Worm (Caenorhabditis elegans): ENCODE measurements around the gene K08D8.2.

Gene K08D8.2

ce11 chrIV:12902430-12903110 lies at the start of gene K08D8.2:
Gene K08D8.2, plus strand, starts transcription at chrIV:12903060.
- TF ChIP-seq nhr-80 (tag; optimal IDR thresholded peaks at IDR 0.05) (peak; percentile 37), sea-2 (GFP tag; IDR thresholded peaks at IDR 0.05) (no peak), cebp-1 (GFP tag; IDR thresholded peaks at IDR 0.05) (0 out of 2 replicates have a peak, but pooled peaks have one; percentile 23), cebp-1 (tag; optimal IDR thresholded peaks at IDR 0.05) (peak; percentile 10), mxl-1 (tag; optimal IDR thresholded peaks at IDR 0.05) (no peak)

DNA sequence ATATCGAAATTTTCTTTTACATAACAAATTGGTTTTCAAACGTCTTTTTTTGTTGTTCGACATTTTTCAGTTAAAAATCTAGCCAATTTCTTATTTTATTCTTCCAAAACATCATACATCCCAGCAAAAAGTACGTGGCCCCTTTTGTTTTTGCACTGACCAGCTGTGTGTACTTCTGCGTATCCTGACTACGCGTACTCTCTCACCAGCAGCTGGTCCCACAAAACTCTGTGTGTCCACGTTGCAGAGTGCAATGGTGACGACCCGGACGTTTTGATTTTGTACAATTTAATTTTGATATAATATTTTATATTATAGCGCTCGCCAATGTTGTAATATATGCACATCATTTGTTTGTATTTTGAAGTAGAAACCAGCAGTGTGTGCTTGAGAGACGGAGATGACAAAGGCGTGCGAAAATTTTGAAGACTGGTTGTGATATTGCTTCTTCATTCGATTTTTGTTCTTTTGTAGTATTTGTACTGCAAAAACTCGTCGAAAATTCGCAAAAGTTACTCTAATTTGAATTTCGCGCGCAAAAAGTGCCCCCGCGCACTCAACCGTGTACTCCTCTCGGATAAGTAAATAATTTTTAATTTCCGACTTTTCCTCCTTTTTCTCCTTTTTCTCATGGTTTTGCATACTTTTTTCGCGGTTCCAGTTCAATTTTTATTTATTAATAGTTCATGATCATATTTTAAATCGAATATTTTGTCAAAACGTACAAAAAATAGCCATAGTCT lies 48.3 kb upstream of the K08D8.2 start:
- TF ChIP-seq madf-3 (GFP tag; IDR thresholded peaks at IDR 0.05), result no peak
- TF ChIP-seq egl-44 (GFP tag; IDR thresholded peaks at IDR 0.05), result no peak
- no peak for TF ChIP-seq zim-3 (tag; optimal IDR thresholded peaks at IDR 0.05)
- no peak for TF ChIP-seq gei-17 (GFP tag; optimal IDR thresholded peaks at IDR 0.05)
- no peak for TF ChIP-seq pha-4 (tag; optimal IDR thresholded peaks at IDR 0.05)
- TF ChIP-seq nhr-179 (tag; optimal IDR thresholded peaks at IDR 0.05), result no peak
- TF ChIP-seq ceh-79 (tag; optimal IDR thresholded peaks at IDR 0.05), result no peak
- TF ChIP-seq cebp-2 (GFP tag; IDR thresholded peaks at IDR 0.05), result no peak
- TF ChIP-seq tlf-1 (GFP tag; optimal IDR thresholded peaks at IDR 0.05), result no peak
- peak; percentile 22 for TF ChIP-seq lsl-1 (GFP tag; optimal IDR thresholded peaks at IDR 0.05)
- TF ChIP-seq madf-10 (tag; optimal IDR thresholded peaks at IDR 0.05), result no peak
- TF ChIP-seq nfya-2 (GFP tag; IDR thresholded peaks at IDR 0.05), result no peak
- TF ChIP-seq sptf-2 (GFP tag; optimal IDR thresholded peaks at IDR 0.05), result no peak
- TF ChIP-seq F52B5.7 (tag; optimal IDR thresholded peaks at IDR 0.05), result no peak
- no peak for TF ChIP-seq nhr-90 (tag; optimal IDR thresholded peaks at IDR 0.05)
- TF ChIP-seq C06A6.2 (GFP tag; conservative IDR thresholded peaks at IDR 0.05), result no peak
- TF ChIP-seq somi-1 (GFP tag; optimal IDR thresholded peaks at IDR 0.05), result no peak
- TF ChIP-seq hmg-1.2 (GFP tag; IDR thresholded peaks at IDR 0.05), result peak; percentile 57; the same call in 1 of the 2 replicates
- no peak for TF ChIP-seq ama-1 (optimal IDR thresholded peaks at IDR 0.05)
- TF ChIP-seq ama-1 (GFP tag; optimal IDR thresholded peaks at IDR 0.05), result no peak
- TF ChIP-seq mes-4 (tag; optimal IDR thresholded peaks at IDR 0.05), result no peak
- no peak for TF ChIP-seq F57C9.4 (tag; optimal IDR thresholded peaks at IDR 0.05)
- no peak for TF ChIP-seq bed-1 (GFP tag; IDR thresholded peaks at IDR 0.05)
- TF ChIP-seq ztf-26 (tag; optimal IDR thresholded peaks at IDR 0.05), result no peak
- TF ChIP-seq Y53G8AR.9 (GFP tag; conservative IDR thresholded peaks at IDR 0.05), result no peak
- TF ChIP-seq atf-7 (tag; optimal IDR thresholded peaks at IDR 0.05), result no peak
- no peak for TF ChIP-seq snpc-4 (GFP tag; optimal IDR thresholded peaks at IDR 0.05)
- TF ChIP-seq snpc-4 (tag; optimal IDR thresholded peaks at IDR 0.05), result peak in 1 of 4 experiments; percentile 10
- TF ChIP-seq snpc-1.1 (tag; optimal IDR thresholded peaks at IDR 0.05; ENCODE audit: insufficient read depth), result no peak
- peak; percentile 60 for TF ChIP-seq efl-1 (GFP tag; optimal IDR thresholded peaks at IDR 0.05)
- no peak for TF ChIP-seq akir-1 (GFP tag; optimal IDR thresholded peaks at IDR 0.05)
- TF ChIP-seq rcor-1 (GFP tag; IDR thresholded peaks at IDR 0.05), result no peak
- no peak for TF ChIP-seq D2030.7 (GFP tag; IDR thresholded peaks at IDR 0.05)
- no peak for TF ChIP-seq hmg-20 (GFP tag; IDR thresholded peaks at IDR 0.05)
- TF ChIP-seq lin-54 (GFP tag; optimal IDR thresholded peaks at IDR 0.05), result peak; percentile 32
- no peak for TF ChIP-seq dpff-1 (tag; optimal IDR thresholded peaks at IDR 0.05)
- TF ChIP-seq nhr-27 (tag; optimal IDR thresholded peaks at IDR 0.05), result no peak

All from whole organism, young adult.